Worm (Caenorhabditis elegans) whole organism, midembryonic: ENCODE measurements around the gene F54D12.8.
"Not testable (repeated sequence)": the region's sequence is repeated elsewhere in the genome, so short reads cannot be mapped to it uniquely, and the experiment has no call there.

ENCODE experiments used
- T22C8.4 ChIP-seq: fragments of 200-800 bp; sonication (Bioruptor generic); IDR thresholded peaks from 2 replicates; pipeline ENCODE4 v1.3.6; 2022; ENCODE audit warnings: missing genetic modification characterization, missing compliant biosample characterization
- cog-1 ChIP-seq: sonication (generic microtip); optimal IDR thresholded peaks from 2 replicates; lab custom pipeline; 2016; ENCODE audit warnings: missing genetic modification characterization, missing compliant biosample characterization
- flt-1 ChIP-seq: fragments of 200-800 bp; sonication (Bioruptor generic); IDR thresholded peaks from 2 replicates; pipeline ENCODE4 v1.3.6; 2022; ENCODE audit warnings: missing genetic modification characterization, missing compliant biosample characterization
- klf-2 ChIP-seq: fragments of 200-800 bp; sonication (Bioruptor generic); conservative IDR thresholded peaks from 2 replicates; pipeline ENCODE4 v1.3.6; 2022; ENCODE audit warnings: missing genetic modification reagents, missing genetic modification characterization, missing compliant biosample characterization
- med-1 ChIP-seq: sonication (generic microtip); optimal IDR thresholded peaks from 2 replicates; lab custom pipeline; 2017; ENCODE audit warnings: missing genetic modification characterization, mild to moderate bottlenecking, missing compliant biosample characterization, antibody characterized with exemption, missing genetic modification reagents; ENCODE audit not compliant: insufficient read depth
- ref-1 ChIP-seq: fragments of 200-800 bp; sonication (Bioruptor generic); conservative IDR thresholded peaks from 2 replicates; pipeline ENCODE4 v1.3.6; 2022; ENCODE audit warnings: missing genetic modification reagents, missing genetic modification characterization, missing compliant biosample characterization
- tab-1 ChIP-seq: fragments of 200-800 bp; sonication (Bioruptor generic); IDR thresholded peaks from 2 replicates; pipeline ENCODE4 v1.3.6; 2022; ENCODE audit warnings: missing genetic modification characterization, missing compliant biosample characterization
- ztf-23 ChIP-seq: fragments of 200-800 bp; sonication (Bioruptor generic); IDR thresholded peaks from 2 replicates; pipeline ENCODE4 v1.3.6; 2022; ENCODE audit warnings: missing genetic modification reagents, missing genetic modification characterization, missing compliant biosample characterization
- ztf-29 ChIP-seq: fragments of 200-800 bp; sonication (Bioruptor generic); IDR thresholded peaks from 2 replicates; pipeline ENCODE4 v1.3.6; 2022; ENCODE audit warnings: missing genetic modification reagents, missing genetic modification characterization, missing compliant biosample characterization

The F54D12.8 gene

DNA sequence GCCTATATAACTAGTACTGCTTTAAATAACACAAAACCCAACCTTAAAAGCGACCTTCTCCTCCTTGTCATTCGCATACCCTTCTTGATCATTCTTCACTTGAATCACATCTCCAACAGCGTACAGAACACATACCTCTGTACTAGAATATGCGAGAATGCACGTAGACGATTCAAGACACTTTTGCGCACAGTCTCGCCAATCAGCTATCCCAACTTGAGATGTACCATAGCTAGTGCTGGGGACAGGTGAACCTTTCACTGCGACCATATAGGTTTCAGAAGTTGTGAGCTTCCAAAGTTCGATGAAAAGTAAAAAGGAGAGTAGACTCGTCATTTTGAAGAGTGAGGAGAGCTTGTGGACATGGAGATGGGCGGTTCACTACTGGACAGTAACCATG is at the start of gene F54D12.8:
F54D12.8 (minus strand) TSS at position 336 of the 400 bp plus-strand sequence.
- TF ChIP-seq tab-1 (GFP tag; lab: Robert Waterston, UW) (no peak), T22C8.4 (GFP tag; lab: Robert Waterston, UW) (no peak), med-1 (no peak), ref-1 (GFP tag; lab: Robert Waterston, UW) (no peak), ztf-23 (GFP tag; lab: Robert Waterston, UW) (no peak), flt-1 (GFP tag; lab: Robert Waterston, UW) (no peak)

DNA sequence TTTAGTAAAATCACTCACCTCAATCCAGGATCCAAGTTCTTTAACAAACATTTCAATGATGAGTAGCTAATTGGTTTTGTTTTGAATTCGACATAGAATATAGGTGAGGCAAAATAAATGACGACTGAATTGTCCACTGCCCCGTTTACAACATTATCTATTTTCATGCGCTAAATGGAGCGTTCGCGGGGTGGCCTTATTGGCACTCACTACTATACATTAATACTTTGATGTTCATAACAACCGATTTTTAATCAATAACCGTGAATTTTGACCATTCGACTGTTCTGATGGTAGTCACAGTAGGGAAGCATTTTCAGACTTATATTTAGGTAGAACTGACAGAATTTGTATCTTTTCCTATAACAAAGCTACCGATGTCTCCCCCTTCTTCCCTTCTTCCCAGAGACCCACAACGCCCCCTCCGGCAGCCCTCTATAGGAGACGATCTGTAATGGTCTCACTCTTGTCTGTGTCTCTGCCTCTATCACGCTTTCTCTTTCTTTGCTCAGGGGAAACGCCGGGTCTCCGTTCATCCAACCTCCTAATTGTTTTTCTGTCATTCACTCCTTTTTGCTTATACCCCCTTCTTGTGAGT is 49.0 kb upstream of the F54D12.8 start, which contains the start of gene Y51H7C.12:
Y51H7C.12 (minus strand) TSS at position 51 of the 598 bp plus-strand sequence.
- TF ChIP-seq T22C8.4 (GFP tag; lab: Robert Waterston, UW); ztf-29 (GFP tag; lab: Robert Waterston, UW); cog-1 (tag; lab: Kevin White, UChicago): not testable (repeated sequence)

DNA sequence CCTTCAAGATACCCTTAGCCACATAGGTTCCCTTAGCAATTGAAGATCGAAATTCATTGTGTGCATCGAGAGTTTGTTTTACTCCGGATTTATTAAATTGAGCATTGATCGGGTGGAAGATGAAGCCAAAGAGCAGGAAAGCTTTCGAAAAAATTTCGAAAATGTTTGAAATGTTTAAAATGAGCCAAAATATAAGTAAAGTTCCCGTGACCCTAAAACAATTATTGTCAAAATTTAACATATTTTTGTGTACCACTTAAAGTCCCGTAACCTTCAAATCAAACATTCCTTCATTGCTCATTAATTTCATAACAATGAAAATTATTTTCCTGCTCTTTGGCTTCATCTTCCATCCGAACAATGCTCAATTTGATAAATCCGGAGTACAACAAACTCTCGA is 47.1 kb upstream of the F54D12.8 start, which contains the start of gene scl-17:
scl-17 (plus strand) TSS at position 301 of the 400 bp plus-strand sequence.
- TF ChIP-seq flt-1 (GFP tag; lab: Robert Waterston, UW) (no peak), klf-2 (GFP tag; lab: Robert Waterston, UW) (no peak), ref-1 (GFP tag; lab: Robert Waterston, UW) (no peak), ztf-23 (GFP tag; lab: Robert Waterston, UW) (no peak), T22C8.4 (GFP tag; lab: Robert Waterston, UW) (no peak), tab-1 (GFP tag; lab: Robert Waterston, UW) (no peak), cog-1 (tag; lab: Kevin White, UChicago) (no peak), med-1 (no peak), ztf-29 (GFP tag; lab: Robert Waterston, UW) (no peak)

- TF ChIP-seq ztf-23 (GFP tag; lab: Robert Waterston, UW) = no peak
Observed at ce11 chrII:1441479-1441878, 43.6 kb upstream of the F54D12.8 start.

- no peak for TF ChIP-seq tab-1 (GFP tag; lab: Robert Waterston, UW)
- TF ChIP-seq ztf-29 (GFP tag; lab: Robert Waterston, UW) = no peak
- no peak for TF ChIP-seq med-1
- TF ChIP-seq T22C8.4 (GFP tag; lab: Robert Waterston, UW) = no peak
- TF ChIP-seq ref-1 (GFP tag; lab: Robert Waterston, UW) = no peak
- TF ChIP-seq flt-1 (GFP tag; lab: Robert Waterston, UW) = no peak
- no peak for TF ChIP-seq klf-2 (GFP tag; lab: Robert Waterston, UW)
- no peak for TF ChIP-seq cog-1 (tag; lab: Kevin White, UChicago)
- no peak for TF ChIP-seq ztf-23 (GFP tag; lab: Robert Waterston, UW)
Observed at ce11 chrII:1438336-1438589, 40.4 kb upstream of the F54D12.8 start, which contains the start of gene Y51H7C.3. Y51H7C.3 (plus strand) TSS chrII:1438490.

ce11 chrII:1437449-1438335 is 39.9 kb upstream of the F54D12.8 start, which contains the start of gene nol-6:
nol-6 (minus strand) TSS chrII:1437499.
- TF ChIP-seq flt-1 (GFP tag; lab: Robert Waterston, UW) = peak; percentile 36; the same call in 1 of the 2 replicates
- TF ChIP-seq T22C8.4 (GFP tag; lab: Robert Waterston, UW) = no peak

DNA sequence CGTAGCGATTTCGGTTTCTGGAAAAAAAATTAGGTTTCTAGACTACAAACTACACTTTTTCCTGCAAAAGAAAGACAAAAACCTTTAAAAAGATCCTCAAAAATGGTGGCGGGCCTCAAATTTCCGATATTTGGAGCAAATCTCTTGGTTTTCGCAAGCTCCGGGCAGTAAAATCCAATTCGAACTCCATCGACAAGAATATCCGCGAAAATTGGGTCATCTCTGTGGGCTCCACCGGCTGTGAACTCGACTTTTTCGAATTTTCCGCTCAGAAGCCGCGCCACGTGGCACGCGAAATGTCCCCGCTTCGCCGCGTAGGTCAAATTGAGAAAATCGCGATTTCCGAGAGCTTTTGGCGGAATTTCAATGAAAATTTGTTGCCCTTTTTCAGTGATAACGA is 38.9 kb upstream of the F54D12.8 start:
- TF ChIP-seq cog-1 (tag; lab: Kevin White, UChicago) = no peak
- no peak for TF ChIP-seq med-1
- no peak for TF ChIP-seq ref-1 (GFP tag; lab: Robert Waterston, UW)
- TF ChIP-seq T22C8.4 (GFP tag; lab: Robert Waterston, UW) = no peak
- no peak for TF ChIP-seq tab-1 (GFP tag; lab: Robert Waterston, UW)
- TF ChIP-seq ztf-23 (GFP tag; lab: Robert Waterston, UW) = no peak
- no peak for TF ChIP-seq ztf-29 (GFP tag; lab: Robert Waterston, UW)
- TF ChIP-seq klf-2 (GFP tag; lab: Robert Waterston, UW) = no peak
- no peak for TF ChIP-seq flt-1 (GFP tag; lab: Robert Waterston, UW)

ce11 chrII:1423660-1424059 is 25.8 kb upstream of the F54D12.8 start, which contains the start of gene Y51H7C.10:
Y51H7C.10 (minus strand) TSS chrII:1423760.
- TF ChIP-seq med-1 (no peak), T22C8.4 (GFP tag; lab: Robert Waterston, UW) (no peak), cog-1 (tag; lab: Kevin White, UChicago) (no peak), flt-1 (GFP tag; lab: Robert Waterston, UW) (no peak), ztf-23 (GFP tag; lab: Robert Waterston, UW) (no peak), klf-2 (GFP tag; lab: Robert Waterston, UW) (no peak), ref-1 (GFP tag; lab: Robert Waterston, UW) (no peak), ztf-29 (GFP tag; lab: Robert Waterston, UW) (no peak), tab-1 (GFP tag; lab: Robert Waterston, UW) (no peak)

- TF ChIP-seq klf-2 (GFP tag; lab: Robert Waterston, UW) (no peak), T22C8.4 (GFP tag; lab: Robert Waterston, UW) (no peak), tab-1 (GFP tag; lab: Robert Waterston, UW) (no peak), cog-1 (tag; lab: Kevin White, UChicago) (no peak), ztf-23 (GFP tag; lab: Robert Waterston, UW) (no peak), ztf-29 (GFP tag; lab: Robert Waterston, UW) (no peak), med-1 (no peak), ref-1 (GFP tag; lab: Robert Waterston, UW) (no peak), flt-1 (GFP tag; lab: Robert Waterston, UW) (no peak)
Observed at ce11 chrII:1420806-1421463, 23.1 kb upstream of the F54D12.8 start.
